Worm (Caenorhabditis elegans) whole organism, L2 larva: ENCODE measurements around the gene nspb-6.

Experiments
- C34F6.9 ChIP-seq: fragments of 150-350 bp; optimal IDR thresholded peaks from 2 replicates; lab custom pipeline; 2014; ENCODE audit warnings: missing biosample characterization, missing genetic modification characterization
- F13H6.1 ChIP-seq: sonication (generic microtip); optimal IDR thresholded peaks from 2 replicates; lab custom pipeline; 2016; ENCODE audit warnings: missing genetic modification characterization, missing compliant biosample characterization
- R02D3.7 ChIP-seq: fragments of 150-350 bp; optimal IDR thresholded peaks from 2 replicates; lab custom pipeline; 2014; ENCODE audit warnings: missing biosample characterization, missing genetic modification characterization
- alr-1 ChIP-seq: fragments of 150-350 bp; optimal IDR thresholded peaks from 2 replicates; lab custom pipeline; 2014; ENCODE audit warnings: missing biosample characterization, missing genetic modification characterization
- ama-1 ChIP-seq: fragments of 150-350 bp; optimal IDR thresholded peaks from 2 replicates; lab custom pipeline; 2018; ENCODE audit warnings: inconsistent platforms
- blmp-1 ChIP-seq: sonication (generic microtip); optimal IDR thresholded peaks from 2 replicates; lab custom pipeline; 2017; ENCODE audit warnings: missing genetic modification characterization, mild to moderate bottlenecking, missing compliant biosample characterization, antibody characterized with exemption, moderate library complexity; ENCODE audit not compliant: insufficient read depth
- ceh-16 ChIP-seq: fragments of 150-350 bp; optimal IDR thresholded peaks from 2 replicates; lab custom pipeline; 2014; ENCODE audit warnings: missing biosample characterization, missing genetic modification characterization
- ceh-82 ChIP-seq: fragments of 150-350 bp; optimal IDR thresholded peaks from 2 replicates; lab custom pipeline; 2014; ENCODE audit warnings: missing biosample characterization, missing genetic modification characterization
- crh-2 ChIP-seq: sonication (generic microtip); optimal IDR thresholded peaks from 2 replicates; lab custom pipeline; 2017; ENCODE audit warnings: missing biosample characterization, missing genetic modification characterization
- dmd-4 ChIP-seq: sonication (generic microtip); optimal IDR thresholded peaks from 2 replicates; lab custom pipeline; 2017; ENCODE audit warnings: missing biosample characterization, missing genetic modification characterization
- egl-27 ChIP-seq: sonication (generic microtip); optimal IDR thresholded peaks from 3 replicates; lab custom pipeline; 2017; ENCODE audit warnings: missing biosample characterization, missing genetic modification reagents, missing genetic modification characterization
- elt-3 ChIP-seq: sonication (generic microtip); optimal IDR thresholded peaks from 2 replicates; lab custom pipeline; 2017; ENCODE audit warnings: missing biosample characterization, missing genetic modification characterization
- fos-1 ChIP-seq: fragments of 150-350 bp; optimal IDR thresholded peaks from 2 replicates; lab custom pipeline; 2014; ENCODE audit warnings: missing biosample characterization, missing genetic modification characterization
- gmeb-1 ChIP-seq: fragments of 150-350 bp; optimal IDR thresholded peaks from 2 replicates; lab custom pipeline; 2014; ENCODE audit warnings: missing biosample characterization, missing genetic modification characterization
- lin-11 ChIP-seq: fragments of 150-350 bp; sonication (generic microtip); optimal IDR thresholded peaks from 2 replicates; lab custom pipeline; 2014; ENCODE audit warnings: missing biosample characterization, missing genetic modification characterization, inconsistent platforms, mixed read lengths
- lin-13 ChIP-seq: fragments of 150-350 bp; optimal IDR thresholded peaks from 2 replicates; lab custom pipeline; 2014; ENCODE audit warnings: missing biosample characterization, missing genetic modification reagents, missing genetic modification characterization
- lin-39 ChIP-seq: fragments of 150-350 bp; optimal IDR thresholded peaks from 2 replicates; lab custom pipeline; 2014; ENCODE audit warnings: missing biosample characterization, missing genetic modification reagents, missing genetic modification characterization
- lsy-2 ChIP-seq, 2 experiments: fragments of 150-350 bp in 1 of 2; sonication (generic microtip) in 1 of 2; optimal IDR thresholded peaks; 2 replicates each; lab custom pipeline; 2014 to 2017; ENCODE audit warnings: missing biosample characterization in 2 of 2, missing genetic modification characterization in 2 of 2
- mab-5 ChIP-seq: fragments of 150-350 bp; optimal IDR thresholded peaks from 2 replicates; lab custom pipeline; 2014; ENCODE audit warnings: missing biosample characterization, missing genetic modification characterization
- mbf-1 ChIP-seq: sonication (generic microtip); optimal IDR thresholded peaks from 2 replicates; lab custom pipeline; 2017; ENCODE audit warnings: missing biosample characterization, missing genetic modification characterization
- mdl-1 ChIP-seq, 2 experiments: fragments of 150-350 bp in 1 of 2; sonication (generic microtip) in 1 of 2; optimal IDR thresholded peaks; 2 replicates each; lab custom pipeline; 2017; ENCODE audit warnings: missing biosample characterization in 2 of 2, missing genetic modification characterization in 2 of 2
- nhr-10 ChIP-seq: sonication (generic microtip); optimal IDR thresholded peaks from 2 replicates; lab custom pipeline; 2017; ENCODE audit warnings: missing biosample characterization, missing genetic modification characterization
- nhr-11 ChIP-seq: fragments of 150-350 bp; optimal IDR thresholded peaks from 2 replicates; lab custom pipeline; 2014; ENCODE audit warnings: missing biosample characterization, missing genetic modification characterization
- nhr-129 ChIP-seq: fragments of 150-350 bp; optimal IDR thresholded peaks from 2 replicates; lab custom pipeline; 2014; ENCODE audit warnings: missing biosample characterization, missing genetic modification characterization
- nhr-21 ChIP-seq: fragments of 150-350 bp; optimal IDR thresholded peaks from 2 replicates; lab custom pipeline; 2014; ENCODE audit warnings: missing biosample characterization, missing genetic modification characterization
- nhr-23 ChIP-seq: fragments of 150-350 bp; optimal IDR thresholded peaks from 2 replicates; lab custom pipeline; 2014; ENCODE audit warnings: missing biosample characterization, missing genetic modification reagents, missing genetic modification characterization
- nhr-237 ChIP-seq: fragments of 150-350 bp; optimal IDR thresholded peaks from 2 replicates; lab custom pipeline; 2014; ENCODE audit warnings: missing biosample characterization, missing genetic modification characterization
- nhr-25 ChIP-seq: fragments of 150-350 bp; sonication (generic microtip); optimal IDR thresholded peaks from 3 replicates; lab custom pipeline; 2014; ENCODE audit warnings: missing biosample characterization, missing genetic modification characterization
- sem-4 ChIP-seq: fragments of 150-350 bp; optimal IDR thresholded peaks from 2 replicates; lab custom pipeline; 2014; ENCODE audit warnings: missing biosample characterization, missing genetic modification reagents, missing genetic modification characterization
- sma-3 ChIP-seq: sonication (generic microtip); optimal IDR thresholded peaks from 2 replicates; lab custom pipeline; 2016; ENCODE audit warnings: missing genetic modification reagents, missing genetic modification characterization, missing compliant biosample characterization
- sma-9 ChIP-seq, 2 experiments: fragments of 150-350 bp in 1 of 2; sonication (generic microtip) in 1 of 2; optimal IDR thresholded peaks; 2 replicates each; lab custom pipeline; 2014 to 2016; ENCODE audit warnings: missing genetic modification characterization in 2 of 2, mild to moderate bottlenecking in 1 of 2, missing biosample characterization in 1 of 2, missing compliant biosample characterization in 1 of 2, missing genetic modification reagents in 1 of 2, moderate library complexity in 1 of 2
- snpc-4 ChIP-seq: fragments of 150-350 bp; optimal IDR thresholded peaks from 2 replicates; lab custom pipeline; 2014; ENCODE audit warnings: missing biosample characterization, missing genetic modification characterization
- unc-39 ChIP-seq: fragments of 150-350 bp; optimal IDR thresholded peaks from 2 replicates; lab custom pipeline; 2014; ENCODE audit warnings: missing biosample characterization, missing genetic modification characterization
- unc-55 ChIP-seq: fragments of 150-350 bp; sonication (generic microtip); optimal IDR thresholded peaks from 3 replicates; lab custom pipeline; 2014; ENCODE audit warnings: missing biosample characterization, missing genetic modification reagents, missing genetic modification characterization
- unc-62 ChIP-seq: fragments of 150-350 bp; optimal IDR thresholded peaks from 2 replicates; lab custom pipeline; 2014; ENCODE audit warnings: missing biosample characterization, missing genetic modification reagents, missing genetic modification characterization
- zag-1 ChIP-seq: fragments of 150-350 bp; optimal IDR thresholded peaks from 2 replicates; lab custom pipeline; 2014; ENCODE audit warnings: missing biosample characterization, missing genetic modification characterization
- ztf-1 ChIP-seq: fragments of 200-800 bp; sonication (Bioruptor generic); conservative IDR thresholded peaks from 2 replicates; pipeline ENCODE4 v1.3.6; 2022; ENCODE audit warnings: missing genetic modification characterization, missing compliant biosample characterization
- ztf-11 ChIP-seq: sonication (generic microtip); optimal IDR thresholded peaks from 2 replicates; lab custom pipeline; 2017; ENCODE audit warnings: missing biosample characterization, missing genetic modification characterization
- ztf-4 ChIP-seq: fragments of 150-350 bp; optimal IDR thresholded peaks from 2 replicates; lab custom pipeline; 2014; ENCODE audit warnings: missing biosample characterization, missing genetic modification characterization

The nspb-6 gene

DNA sequence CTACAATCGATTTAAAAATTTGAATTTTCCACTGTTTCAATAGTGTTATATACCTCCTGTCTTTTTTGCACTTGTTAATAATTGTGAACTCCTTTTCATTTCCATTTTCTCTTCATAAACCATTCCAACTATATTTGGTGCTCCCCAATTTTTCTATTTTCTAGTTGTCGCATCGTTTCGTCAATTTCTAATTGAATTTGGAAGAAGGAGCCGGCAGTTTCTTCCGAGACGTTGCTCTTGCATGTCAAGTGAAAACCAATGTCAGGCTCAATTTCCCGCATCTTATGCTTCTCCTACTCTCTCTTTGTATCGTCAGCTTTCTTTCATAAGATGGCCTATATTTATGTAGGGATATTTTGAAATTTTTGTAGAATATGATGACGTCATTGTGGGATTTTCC is 32.5 kb downstream of the nspb-6 start:
- TF ChIP-seq lin-13 (GFP tag; lab: Kevin White, UChicago) (no peak), unc-62 (no peak), C34F6.9 (tag; lab: Kevin White, UChicago) (no peak), sem-4 (tag; lab: Kevin White, UChicago) (peak; percentile 12), fos-1 (tag; lab: Kevin White, UChicago) (no peak)
- TF ChIP-seq, all 48 proteins: peak for 1

DNA sequence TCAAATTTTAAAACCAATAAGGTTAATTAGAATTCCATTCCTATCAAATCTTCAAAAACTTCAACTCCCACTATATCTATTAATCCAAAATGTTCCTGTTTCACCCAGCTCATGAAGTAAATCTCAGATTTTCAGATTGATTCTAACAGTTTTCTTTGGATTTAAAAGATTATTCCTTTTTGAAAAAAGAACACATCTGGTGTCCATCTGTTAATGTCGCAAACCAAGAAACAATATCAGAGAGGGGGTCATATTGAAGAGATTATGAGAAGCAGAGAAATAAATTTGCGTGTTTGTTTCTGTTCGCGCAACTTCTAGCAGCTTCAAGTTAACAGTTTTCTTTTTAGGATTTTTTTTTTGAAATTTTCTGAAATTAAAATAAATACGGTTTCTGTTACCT is 33.7 kb downstream of the nspb-6 start:
- TF ChIP-seq nhr-11 (tag; lab: Kevin White, UChicago), result no peak
- no peak for TF ChIP-seq ceh-82
- no peak for TF ChIP-seq lin-11 (tag; lab: Kevin White, UChicago)
- TF ChIP-seq nhr-21 (tag; lab: Kevin White, UChicago), result no peak

DNA sequence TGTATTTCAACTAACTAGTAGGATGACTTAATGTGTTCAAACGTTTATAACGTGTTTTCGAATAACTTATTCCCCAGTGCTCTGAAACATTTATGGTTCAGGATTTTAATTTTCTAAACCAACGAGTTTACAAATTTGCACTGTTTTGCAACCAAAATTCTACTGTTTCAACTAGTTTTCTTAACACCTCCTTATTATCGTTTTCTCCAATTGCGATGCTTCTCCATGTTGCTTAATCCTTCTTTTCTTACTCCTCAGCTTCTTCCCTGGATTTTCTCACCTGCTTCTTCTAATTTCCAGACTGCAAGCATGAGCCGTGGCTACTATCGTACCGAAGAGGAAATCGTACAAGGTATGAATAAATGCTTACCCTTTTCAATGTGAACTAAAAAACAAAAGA is 35.1 kb downstream of the nspb-6 start, which contains the start of gene lin-33:
Gene lin-33, plus strand, starts transcription at position 301 of the 400 bp plus-strand sequence.
- TF ChIP-seq ceh-16 (tag; lab: Kevin White, UChicago) (no peak), R02D3.7 (tag; lab: Kevin White, UChicago) (no peak), elt-3 (no peak), ama-1 (lab: Kevin White, UChicago) (no peak), lin-11 (tag; lab: Kevin White, UChicago) (no peak)

DNA sequence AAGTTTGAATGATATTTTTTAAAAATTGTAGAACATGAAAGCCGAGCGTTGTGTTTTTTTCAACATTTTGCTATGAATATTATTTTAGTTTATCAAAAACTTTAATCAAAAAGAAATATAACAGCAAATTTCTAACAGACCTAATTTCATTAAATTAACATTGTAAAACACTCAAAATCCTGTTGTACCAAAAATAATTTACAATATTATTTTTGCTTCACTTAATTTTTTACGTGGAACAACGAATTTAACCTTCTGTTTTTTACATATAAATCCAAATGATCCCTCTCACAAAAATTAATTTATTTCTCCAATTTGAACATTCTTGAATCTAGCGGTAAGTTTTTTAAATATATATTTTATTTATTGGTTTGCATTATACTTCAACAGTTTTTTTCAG is 38.8 kb downstream of the nspb-6 start, which contains the start of gene H32C10.1:
Gene H32C10.1, plus strand, starts transcription at position 301 of the 400 bp plus-strand sequence.
- TF ChIP-seq fos-1 (tag; lab: Kevin White, UChicago) (no peak), nhr-129 (tag; lab: Kevin White, UChicago) (no peak), snpc-4 (tag; lab: Kevin White, UChicago) (no peak), gmeb-1 (tag; lab: Kevin White, UChicago) (no peak), sma-9 (GFP tag; optimal IDR thresholded peaks at IDR 0.05; lab: Kevin White, UChicago) (no peak), sma-9 (tag; optimal IDR thresholded peaks at IDR 0.05; lab: Kevin White, UChicago) (no peak), ztf-11 (tag; lab: Kevin White, UChicago) (no peak), elt-3 (no peak), mbf-1 (tag; lab: Kevin White, UChicago) (no peak), nhr-10 (tag; lab: Kevin White, UChicago) (no peak), alr-1 (tag; lab: Kevin White, UChicago) (no peak), nhr-237 (tag; lab: Kevin White, UChicago) (no peak), unc-62 (no peak), ceh-16 (tag; lab: Kevin White, UChicago) (no peak)

DNA sequence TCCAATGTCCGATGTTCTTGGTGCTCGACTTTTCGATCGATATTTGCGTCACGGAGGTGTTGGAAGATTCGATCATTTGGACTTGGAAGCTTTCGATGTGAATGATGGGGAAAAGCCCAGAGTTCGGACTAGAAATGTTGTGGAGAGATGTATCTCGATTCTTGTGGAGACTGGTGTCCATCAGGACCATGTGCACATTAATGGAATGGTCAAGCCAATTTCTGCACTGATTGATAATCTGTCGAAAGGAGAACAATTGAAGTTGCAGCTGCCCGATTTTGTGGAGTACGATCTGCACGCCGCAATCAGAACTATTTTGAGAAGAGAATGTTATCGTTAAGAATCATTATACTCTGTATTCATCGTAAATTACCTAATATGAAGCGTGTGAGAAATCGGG is 41.8 kb downstream of the nspb-6 start:
- TF ChIP-seq ztf-4 (tag; lab: Kevin White, UChicago) (no peak), unc-62 (no peak), ceh-82 (no peak), ztf-1 (GFP tag; lab: Robert Waterston, UW) (no peak), unc-39 (tag; lab: Kevin White, UChicago) (no peak), F13H6.1 (tag; lab: Kevin White, UChicago) (no peak), unc-55 (GFP tag; lab: Kevin White, UChicago) (no peak), mbf-1 (tag; lab: Kevin White, UChicago) (no peak), C34F6.9 (tag; lab: Kevin White, UChicago) (no peak), alr-1 (tag; lab: Kevin White, UChicago) (no peak), nhr-237 (tag; lab: Kevin White, UChicago) (no peak), zag-1 (no peak), gmeb-1 (tag; lab: Kevin White, UChicago) (no peak), sma-9 (GFP tag; optimal IDR thresholded peaks at IDR 0.05; lab: Kevin White, UChicago) (no peak), sma-9 (tag; optimal IDR thresholded peaks at IDR 0.05; lab: Kevin White, UChicago) (no peak), mdl-1 (tag; optimal IDR thresholded peaks at IDR 0.05; lab: Kevin White, UChicago) (no peak)

DNA sequence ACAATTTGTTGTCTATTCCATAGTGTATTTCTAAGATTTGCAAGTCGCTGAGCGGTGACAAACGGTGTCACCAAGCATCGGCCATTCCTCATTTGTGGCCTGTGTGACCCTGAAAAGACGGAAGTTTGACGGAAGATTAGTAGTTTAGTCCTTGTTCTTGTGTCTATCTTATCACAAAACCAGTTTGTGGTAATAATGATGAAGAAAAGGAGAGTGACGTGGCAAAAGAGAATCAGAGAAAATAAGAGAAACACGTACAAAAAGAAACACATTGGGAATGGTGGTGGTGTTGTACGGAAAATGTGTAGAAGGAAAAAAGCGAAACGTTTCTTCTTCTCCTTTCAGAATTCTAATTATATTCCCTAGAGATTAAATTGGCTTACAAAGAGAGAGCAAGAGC is 43.8 kb downstream of the nspb-6 start, which contains the start of gene mcu-1:
Gene mcu-1, minus strand, starts transcription at position 109 of the 400 bp plus-strand sequence.
- no peak for TF ChIP-seq nhr-23 (tag; lab: Kevin White, UChicago)
- TF ChIP-seq F13H6.1 (tag; lab: Kevin White, UChicago), result no peak
- no peak for TF ChIP-seq R02D3.7 (tag; lab: Kevin White, UChicago)
- peak; percentile 35 for TF ChIP-seq nhr-129 (tag; lab: Kevin White, UChicago)
- TF ChIP-seq nhr-21 (tag; lab: Kevin White, UChicago), result peak; percentile 74
- peak in 1 of 2 experiments; percentile 19 for TF ChIP-seq lsy-2 (tag; optimal IDR thresholded peaks at IDR 0.05; lab: Kevin White, UChicago)
- peak; percentile 80 for TF ChIP-seq nhr-25 (tag; lab: Kevin White, UChicago)
- no peak for TF ChIP-seq ztf-4 (tag; lab: Kevin White, UChicago)
- no peak for TF ChIP-seq lin-39 (tag; lab: Kevin White, UChicago)
- peak; percentile 19 for TF ChIP-seq C34F6.9 (tag; lab: Kevin White, UChicago)
- no peak for TF ChIP-seq mab-5 (tag; lab: Kevin White, UChicago)
- TF ChIP-seq sma-3, result peak; percentile 65
- no peak for TF ChIP-seq ama-1 (lab: Kevin White, UChicago)
- peak; percentile 84 for TF ChIP-seq blmp-1 (tag; lab: Kevin White, UChicago)
- peak; percentile 91 for TF ChIP-seq sma-9 (GFP tag; optimal IDR thresholded peaks at IDR 0.05; lab: Kevin White, UChicago)
- TF ChIP-seq sma-9 (tag; optimal IDR thresholded peaks at IDR 0.05; lab: Kevin White, UChicago), result no peak
- no peak for TF ChIP-seq dmd-4 (tag; lab: Kevin White, UChicago)
- peak; percentile 99 for TF ChIP-seq crh-2
- peak; percentile 44 for TF ChIP-seq egl-27 (tag; lab: Kevin White, UChicago)
- peak; percentile 84 for TF ChIP-seq fos-1 (tag; lab: Kevin White, UChicago)
- TF ChIP-seq unc-39 (tag; lab: Kevin White, UChicago), result no peak
- TF ChIP-seq gmeb-1 (tag; lab: Kevin White, UChicago), result peak; percentile 23
- TF ChIP-seq, all 48 proteins: peak for 12
